Comparison of ENCODE assay signal across 2 fruit fly cellular contexts in genomic region chrX:3370455-3370854, dm6.
TF ChIP-seq lines count a peak whose summit lies in the region.

No protein-coding gene starts in this region.

TF ChIP-seq in whole organism, adult, 20 proteins besides CTCF, POLR2A, EP300 and RAD21:
- TF ChIP-seq pad (GFP tag; optimal IDR thresholded peaks at IDR 0.05; lab: Kevin White, UChicago) (no peak), Mnt (GFP tag; optimal IDR thresholded peaks at IDR 0.05; lab: Kevin White, UChicago) (peak; percentile 82), kay (GFP tag; lab: Kevin White, UChicago; ENCODE audit: borderline replicate concordance) (peak; percentile 47), cic (GFP tag; optimal IDR thresholded peaks at IDR 0.05; lab: Kevin White, UChicago) (peak; percentile 57), bab1 (GFP tag; optimal IDR thresholded peaks at IDR 0.05; lab: Kevin White, UChicago) (no peak)
TF ChIP-seq in whole organism, adult: peak in this region for 3.

TF ChIP-seq in whole organism, prepupa, 60 proteins besides CTCF, POLR2A, EP300 and RAD21:
- TF ChIP-seq Sox15 (GFP tag; optimal IDR thresholded peaks at IDR 0.05; lab: Kevin White, UChicago) (no peak), CG1621 (tag; optimal IDR thresholded peaks at IDR 0.05; lab: Kevin White, UChicago) (no peak), dsx (GFP tag; optimal IDR thresholded peaks at IDR 0.05; lab: Kevin White, UChicago; ENCODE audit: poor library complexity, severe bottlenecking) (peak; percentile 86)
